Fruit fly (Drosophila melanogaster): ENCODE measurements around the gene inaF-C.

inaF-C gene

DNA sequence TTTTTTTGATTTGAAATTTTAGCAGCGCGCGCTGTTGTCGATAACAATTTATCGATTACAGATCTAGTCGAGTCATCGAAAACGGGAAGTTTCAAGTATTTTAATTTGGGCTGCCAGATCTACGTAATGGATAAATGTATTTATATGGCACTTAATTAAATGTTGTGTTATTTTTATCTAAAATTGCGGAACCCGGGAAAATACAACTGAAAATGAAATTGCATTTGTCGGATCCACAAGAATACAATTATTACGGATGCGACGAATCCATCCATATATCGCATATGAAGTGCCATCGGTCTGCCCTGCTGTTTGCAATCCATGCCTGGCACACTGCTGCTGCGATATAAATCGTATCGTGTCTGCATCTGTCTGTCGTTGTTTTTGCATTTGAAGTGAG is 11.4 kb downstream of the inaF-C start, which contains the start of gene Tango10 (continued):
- TF ChIP-seq CG8359 (GFP tag; optimal IDR thresholded peaks at IDR 0.05; ENCODE audit: borderline replicate concordance) (no peak), caup (GFP tag; optimal IDR thresholded peaks at IDR 0.05; ENCODE audit: severe bottlenecking) (peak; percentile 40), maf-S (GFP tag; optimal IDR thresholded peaks at IDR 0.05) (peak; percentile 48), CG2120 (GFP tag; optimal IDR thresholded peaks at IDR 0.05) (peak; percentile 71), CG7786 (GFP tag; optimal IDR thresholded peaks at IDR 0.05) (peak; percentile 52), CG6689 (GFP tag; IDR thresholded peaks at IDR 0.05) (no peak), Taf1 (GFP tag; IDR thresholded peaks at IDR 0.05) (0 out of 2 replicates have a peak, but pooled peaks have one; percentile 13), CG17568 (GFP tag; optimal IDR thresholded peaks at IDR 0.05) (no peak), eve (GFP tag; optimal IDR thresholded peaks at IDR 0.05) (no peak), ems (GFP tag; optimal IDR thresholded peaks at IDR 0.05) (no peak), CG14965 (GFP tag; optimal IDR thresholded peaks at IDR 0.05; ENCODE audit: borderline replicate concordance) (no peak), CG8089 (GFP tag; optimal IDR thresholded peaks at IDR 0.05) (peak; percentile 54), CG9215 (GFP tag; IDR thresholded peaks at IDR 0.05) (no peak), ci (GFP tag; IDR thresholded peaks at IDR 0.05) (peak; percentile 61; the same call in 2 of the 3 replicates), Hr39 (optimal IDR thresholded peaks at IDR 0.05) (no peak), emc (GFP tag; optimal IDR thresholded peaks at IDR 0.05) (no peak), tin (GFP tag; optimal IDR thresholded peaks at IDR 0.05) (peak; percentile 44), Fer1 (GFP tag; optimal IDR thresholded peaks at IDR 0.05) (peak; percentile 57), Eip74EF (GFP tag; optimal IDR thresholded peaks at IDR 0.05) (no peak), sqz (GFP tag; optimal IDR thresholded peaks at IDR 0.05) (no peak), ara (GFP tag; IDR thresholded peaks at IDR 0.05) (peak; percentile 18; the same call in 1 of the 2 replicates), CG12942 (GFP tag; optimal IDR thresholded peaks at IDR 0.05) (no peak), croc (GFP tag; conservative IDR thresholded peaks at IDR 0.05) (peak; percentile 24; the same call in 1 of the 3 replicates), NC2β (GFP tag; optimal IDR thresholded peaks at IDR 0.05) (peak; percentile 46), ftz-f1 (GFP tag; optimal IDR thresholded peaks at IDR 0.05) (no peak), CG3407 (GFP tag; optimal IDR thresholded peaks at IDR 0.05) (no peak), Six4 (GFP tag; optimal IDR thresholded peaks at IDR 0.05) (no peak), MBD-R2 (GFP tag; IDR thresholded peaks at IDR 0.05) (peak; percentile 81), CG17328 (GFP tag; IDR thresholded peaks at IDR 0.05) (no peak; the same call in 1 of the 2 replicates), Hmx (GFP tag; optimal IDR thresholded peaks at IDR 0.05) (peak; percentile 17), dm (GFP tag; optimal IDR thresholded peaks at IDR 0.05) (peak; percentile 72), CG12659 (GFP tag; optimal IDR thresholded peaks at IDR 0.05) (peak; percentile 75), CG31365 (tag; optimal IDR thresholded peaks at IDR 0.05) (no peak), kay (GFP tag; optimal IDR thresholded peaks at IDR 0.05) (peak; percentile 20), cas (GFP tag; IDR thresholded peaks at IDR 0.05) (no peak), CG18476 (GFP tag; optimal IDR thresholded peaks at IDR 0.05) (peak; percentile 23), ranshi (GFP tag; IDR thresholded peaks at IDR 0.05) (peak; percentile 50; the same call in 1 of the 2 replicates), Rfx (GFP tag; IDR thresholded peaks at IDR 0.05) (peak; percentile 57; the same call in 1 of the 2 replicates), Lpt (GFP tag; optimal IDR thresholded peaks at IDR 0.05) (no peak), NfI (GFP tag; optimal IDR thresholded peaks at IDR 0.05) (peak; percentile 45), CG8765 (GFP tag; IDR thresholded peaks at IDR 0.05) (peak; percentile 22; the same call in 1 of the 2 replicates), Elba2 (GFP tag; optimal IDR thresholded peaks at IDR 0.05) (no peak), dpn (GFP tag; optimal IDR thresholded peaks at IDR 0.05) (peak; percentile 51 to 58), Xrp1 (GFP tag; IDR thresholded peaks at IDR 0.05) (peak; percentile 56; the same call in 1 of the 2 replicates), Spps (tag; optimal IDR thresholded peaks at IDR 0.05) (no peak), trem (tag; optimal IDR thresholded peaks at IDR 0.05) (peak; percentile 64), crp (GFP tag; optimal IDR thresholded peaks at IDR 0.05) (peak in 1 of 2 experiments; percentile 61), CG8388 (GFP tag; optimal IDR thresholded peaks at IDR 0.05) (no peak), tll (GFP tag; optimal IDR thresholded peaks at IDR 0.05) (no peak), Awh (GFP tag; IDR thresholded peaks at IDR 0.05) (no peak), Poxn (GFP tag; IDR thresholded peaks at IDR 0.05) (no peak)
